Worm (Caenorhabditis elegans) whole organism, L2 larva: ENCODE data around the gene aakg-1.

Source experiments
- C34F6.9 ChIP-seq: fragments of 150-350 bp; optimal IDR thresholded peaks from 2 replicates; lab custom pipeline; 2014; ENCODE audit warnings: missing biosample characterization, missing genetic modification characterization
- F13H6.1 ChIP-seq: sonication (generic microtip); optimal IDR thresholded peaks from 2 replicates; lab custom pipeline; 2016; ENCODE audit warnings: missing genetic modification characterization, missing compliant biosample characterization
- R02D3.7 ChIP-seq: fragments of 150-350 bp; optimal IDR thresholded peaks from 2 replicates; lab custom pipeline; 2014; ENCODE audit warnings: missing biosample characterization, missing genetic modification characterization
- Y55F3AM.14 ChIP-seq: fragments of 200-800 bp; sonication (Bioruptor generic); optimal IDR thresholded peaks from 2 replicates; lab custom pipeline; 2018; ENCODE audit warnings: mild to moderate bottlenecking, missing genetic modification characterization, missing compliant biosample characterization
- ZK546.5 ChIP-seq: sonication (generic microtip); optimal IDR thresholded peaks from 2 replicates; lab custom pipeline; 2017; ENCODE audit warnings: missing biosample characterization, missing genetic modification characterization
- alr-1 ChIP-seq: fragments of 150-350 bp; optimal IDR thresholded peaks from 2 replicates; lab custom pipeline; 2014; ENCODE audit warnings: missing biosample characterization, missing genetic modification characterization
- aly-2 ChIP-seq: fragments of 150-350 bp; optimal IDR thresholded peaks from 2 replicates; lab custom pipeline; 2014; ENCODE audit warnings: missing biosample characterization, missing genetic modification characterization
- blmp-1 ChIP-seq: sonication (generic microtip); optimal IDR thresholded peaks from 2 replicates; lab custom pipeline; 2017; ENCODE audit warnings: missing genetic modification characterization, mild to moderate bottlenecking, missing compliant biosample characterization, antibody characterized with exemption, moderate library complexity; ENCODE audit not compliant: insufficient read depth
- ceh-82 ChIP-seq: fragments of 150-350 bp; optimal IDR thresholded peaks from 2 replicates; lab custom pipeline; 2014; ENCODE audit warnings: missing biosample characterization, missing genetic modification characterization
- crh-2 ChIP-seq: sonication (generic microtip); optimal IDR thresholded peaks from 2 replicates; lab custom pipeline; 2017; ENCODE audit warnings: missing biosample characterization, missing genetic modification characterization
- dmd-4 ChIP-seq: sonication (generic microtip); optimal IDR thresholded peaks from 2 replicates; lab custom pipeline; 2017; ENCODE audit warnings: missing biosample characterization, missing genetic modification characterization
- egl-27 ChIP-seq: sonication (generic microtip); optimal IDR thresholded peaks from 3 replicates; lab custom pipeline; 2017; ENCODE audit warnings: missing biosample characterization, missing genetic modification reagents, missing genetic modification characterization
- elt-1 ChIP-seq: fragments of 150-350 bp; optimal IDR thresholded peaks from 2 replicates; lab custom pipeline; 2014; ENCODE audit warnings: missing biosample characterization, missing genetic modification characterization
- fos-1 ChIP-seq: fragments of 150-350 bp; optimal IDR thresholded peaks from 2 replicates; lab custom pipeline; 2014; ENCODE audit warnings: missing biosample characterization, missing genetic modification characterization
- gmeb-1 ChIP-seq: fragments of 150-350 bp; optimal IDR thresholded peaks from 2 replicates; lab custom pipeline; 2014; ENCODE audit warnings: missing biosample characterization, missing genetic modification characterization
- lin-11 ChIP-seq: fragments of 150-350 bp; sonication (generic microtip); optimal IDR thresholded peaks from 2 replicates; lab custom pipeline; 2014; ENCODE audit warnings: missing biosample characterization, missing genetic modification characterization, inconsistent platforms, mixed read lengths
- lin-13 ChIP-seq: fragments of 150-350 bp; optimal IDR thresholded peaks from 2 replicates; lab custom pipeline; 2014; ENCODE audit warnings: missing biosample characterization, missing genetic modification reagents, missing genetic modification characterization
- lin-39 ChIP-seq: fragments of 150-350 bp; optimal IDR thresholded peaks from 2 replicates; lab custom pipeline; 2014; ENCODE audit warnings: missing biosample characterization, missing genetic modification reagents, missing genetic modification characterization
- lsy-2 ChIP-seq, 2 experiments: fragments of 150-350 bp in 1 of 2; sonication (generic microtip) in 1 of 2; optimal IDR thresholded peaks; 2 replicates each; lab custom pipeline; 2014 to 2017; ENCODE audit warnings: missing biosample characterization in 2 of 2, missing genetic modification characterization in 2 of 2
- mab-5 ChIP-seq: fragments of 150-350 bp; optimal IDR thresholded peaks from 2 replicates; lab custom pipeline; 2014; ENCODE audit warnings: missing biosample characterization, missing genetic modification characterization
- mbf-1 ChIP-seq: sonication (generic microtip); optimal IDR thresholded peaks from 2 replicates; lab custom pipeline; 2017; ENCODE audit warnings: missing biosample characterization, missing genetic modification characterization
- mdl-1 ChIP-seq, 2 experiments: fragments of 150-350 bp in 1 of 2; sonication (generic microtip) in 1 of 2; optimal IDR thresholded peaks; 2 replicates each; lab custom pipeline; 2017; ENCODE audit warnings: missing biosample characterization in 2 of 2, missing genetic modification characterization in 2 of 2
- nhr-11 ChIP-seq: fragments of 150-350 bp; optimal IDR thresholded peaks from 2 replicates; lab custom pipeline; 2014; ENCODE audit warnings: missing biosample characterization, missing genetic modification characterization
- nhr-12 ChIP-seq: fragments of 150-350 bp; optimal IDR thresholded peaks from 2 replicates; lab custom pipeline; 2014; ENCODE audit warnings: missing biosample characterization, missing genetic modification characterization
- nhr-129 ChIP-seq: fragments of 150-350 bp; optimal IDR thresholded peaks from 2 replicates; lab custom pipeline; 2014; ENCODE audit warnings: missing biosample characterization, missing genetic modification characterization
- nhr-21 ChIP-seq: fragments of 150-350 bp; optimal IDR thresholded peaks from 2 replicates; lab custom pipeline; 2014; ENCODE audit warnings: missing biosample characterization, missing genetic modification characterization
- nhr-237 ChIP-seq: fragments of 150-350 bp; optimal IDR thresholded peaks from 2 replicates; lab custom pipeline; 2014; ENCODE audit warnings: missing biosample characterization, missing genetic modification characterization
- nhr-25 ChIP-seq: fragments of 150-350 bp; sonication (generic microtip); optimal IDR thresholded peaks from 3 replicates; lab custom pipeline; 2014; ENCODE audit warnings: missing biosample characterization, missing genetic modification characterization
- nhr-6 ChIP-seq: fragments of 150-350 bp; optimal IDR thresholded peaks from 2 replicates; lab custom pipeline; 2014; ENCODE audit warnings: missing biosample characterization, missing genetic modification characterization
- nhr-77 ChIP-seq: fragments of 150-350 bp; optimal IDR thresholded peaks from 2 replicates; lab custom pipeline; 2014; ENCODE audit warnings: missing biosample characterization, missing genetic modification characterization
- peb-1 ChIP-seq: fragments of 150-350 bp; optimal IDR thresholded peaks from 2 replicates; lab custom pipeline; 2014; ENCODE audit warnings: missing biosample characterization, missing genetic modification characterization
- sem-4 ChIP-seq: fragments of 150-350 bp; optimal IDR thresholded peaks from 2 replicates; lab custom pipeline; 2014; ENCODE audit warnings: missing biosample characterization, missing genetic modification reagents, missing genetic modification characterization
- sma-3 ChIP-seq: sonication (generic microtip); optimal IDR thresholded peaks from 2 replicates; lab custom pipeline; 2016; ENCODE audit warnings: missing genetic modification reagents, missing genetic modification characterization, missing compliant biosample characterization
- sma-9 ChIP-seq, 2 experiments: fragments of 150-350 bp in 1 of 2; sonication (generic microtip) in 1 of 2; optimal IDR thresholded peaks; 2 replicates each; lab custom pipeline; 2014 to 2016; ENCODE audit warnings: missing genetic modification characterization in 2 of 2, mild to moderate bottlenecking in 1 of 2, missing biosample characterization in 1 of 2, missing compliant biosample characterization in 1 of 2, missing genetic modification reagents in 1 of 2, moderate library complexity in 1 of 2
- unc-39 ChIP-seq: fragments of 150-350 bp; optimal IDR thresholded peaks from 2 replicates; lab custom pipeline; 2014; ENCODE audit warnings: missing biosample characterization, missing genetic modification characterization
- unc-55 ChIP-seq: fragments of 150-350 bp; sonication (generic microtip); optimal IDR thresholded peaks from 3 replicates; lab custom pipeline; 2014; ENCODE audit warnings: missing biosample characterization, missing genetic modification reagents, missing genetic modification characterization
- ztf-4 ChIP-seq: fragments of 150-350 bp; optimal IDR thresholded peaks from 2 replicates; lab custom pipeline; 2014; ENCODE audit warnings: missing biosample characterization, missing genetic modification characterization

The aakg-1 gene

DNA sequence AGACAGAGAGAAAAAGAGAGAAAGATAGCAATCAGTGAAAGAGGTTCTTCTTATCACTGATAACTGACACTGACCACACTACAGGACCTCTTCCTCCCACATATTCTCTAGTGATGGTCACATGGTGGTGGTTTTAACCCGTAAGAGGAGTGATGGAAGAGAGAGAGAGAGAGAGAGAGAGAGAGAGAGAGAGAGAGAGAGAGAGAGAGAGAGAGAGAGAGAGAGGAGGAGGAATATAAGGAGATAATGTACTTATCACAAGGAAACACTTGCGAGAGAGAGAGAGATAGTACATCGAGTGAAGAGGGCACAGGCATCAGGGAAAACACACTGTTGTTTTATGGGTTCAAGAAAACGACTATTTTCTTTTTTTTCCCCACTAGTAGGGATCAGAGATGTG, 25.5 kb downstream of the aakg-1 start:
- TF ChIP-seq nhr-12 (tag; lab: Kevin White, UChicago) (no peak), ztf-4 (tag; lab: Kevin White, UChicago) (peak; percentile 74), fos-1 (tag; lab: Kevin White, UChicago) (peak; percentile 81), egl-27 (peak; percentile 33), lsy-2 (tag; optimal IDR thresholded peaks at IDR 0.05; lab: Kevin White, UChicago) (peak in 1 of 2 experiments; percentile 69), dmd-4 (tag; lab: Kevin White, UChicago) (no peak), lin-13 (GFP tag; lab: Kevin White, UChicago) (peak; percentile 22), ZK546.5 (tag; lab: Kevin White, UChicago) (no peak), C34F6.9 (tag; lab: Kevin White, UChicago) (peak; percentile 23), nhr-25 (tag; lab: Kevin White, UChicago) (peak; percentile 82), blmp-1 (tag; lab: Kevin White, UChicago) (peak; percentile 85), unc-55 (GFP tag; lab: Kevin White, UChicago) (no peak), sma-9 (GFP tag; optimal IDR thresholded peaks at IDR 0.05; lab: Kevin White, UChicago) (peak; percentile 86), sma-9 (tag; optimal IDR thresholded peaks at IDR 0.05; lab: Kevin White, UChicago) (no peak), sma-3 (GFP tag; lab: Kevin White, UChicago) (peak; percentile 76), Y55F3AM.14 (GFP tag; lab: Kevin White, UChicago) (peak; percentile 82), nhr-129 (tag; lab: Kevin White, UChicago) (peak; percentile 64), unc-39 (tag; lab: Kevin White, UChicago) (no peak), nhr-21 (tag; lab: Kevin White, UChicago) (peak; percentile 95), mdl-1 (tag; optimal IDR thresholded peaks at IDR 0.05; lab: Kevin White, UChicago) (peak in 1 of 2 experiments; percentile 63), F13H6.1 (tag; lab: Kevin White, UChicago) (peak; percentile 62), sem-4 (tag; lab: Kevin White, UChicago) (peak; percentile 70), crh-2 (tag; lab: Kevin White, UChicago) (peak; percentile 82), ceh-82 (tag; lab: Kevin White, UChicago) (no peak), mab-5 (tag; lab: Kevin White, UChicago) (no peak), nhr-6 (tag; lab: Kevin White, UChicago) (peak; percentile 67), gmeb-1 (peak; percentile 84), aly-2 (tag; lab: Kevin White, UChicago) (no peak)

DNA sequence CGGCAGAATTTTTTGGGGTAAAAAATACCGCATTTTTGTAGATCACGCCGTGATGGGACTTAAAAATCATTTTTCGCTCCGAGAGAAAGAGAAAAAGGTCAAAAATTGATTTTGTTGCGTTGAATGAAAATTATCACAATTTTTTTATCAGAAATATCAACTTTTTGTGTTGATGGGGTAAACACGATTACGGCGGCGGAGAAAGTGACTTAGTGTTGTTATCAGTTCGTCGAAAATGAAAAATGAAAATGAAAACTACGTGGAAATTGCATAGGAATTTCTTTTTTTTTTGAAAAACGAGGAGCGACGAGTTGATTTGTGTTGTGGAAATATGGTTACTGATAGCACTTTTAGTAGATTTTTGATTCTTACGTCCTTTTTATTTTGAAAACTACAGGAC, 26.8 kb downstream of the aakg-1 start:
- peak; percentile 31 for TF ChIP-seq sma-3 (GFP tag; lab: Kevin White, UChicago)
- no peak for TF ChIP-seq C34F6.9 (tag; lab: Kevin White, UChicago)
- no peak for TF ChIP-seq Y55F3AM.14 (GFP tag; lab: Kevin White, UChicago)
- no peak for TF ChIP-seq dmd-4 (tag; lab: Kevin White, UChicago)
- TF ChIP-seq nhr-77 (tag; lab: Kevin White, UChicago), result no peak
- TF ChIP-seq fos-1 (tag; lab: Kevin White, UChicago), result peak; percentile 86
- no peak for TF ChIP-seq gmeb-1
- peak; percentile 35 for TF ChIP-seq blmp-1 (tag; lab: Kevin White, UChicago)
- TF ChIP-seq R02D3.7, result no peak
- TF ChIP-seq crh-2 (tag; lab: Kevin White, UChicago), result peak; percentile 57
- TF ChIP-seq egl-27, result no peak
- TF ChIP-seq sma-9 (GFP tag; optimal IDR thresholded peaks at IDR 0.05; lab: Kevin White, UChicago), result peak; percentile 5
- no peak for TF ChIP-seq sma-9 (tag; optimal IDR thresholded peaks at IDR 0.05; lab: Kevin White, UChicago)

DNA sequence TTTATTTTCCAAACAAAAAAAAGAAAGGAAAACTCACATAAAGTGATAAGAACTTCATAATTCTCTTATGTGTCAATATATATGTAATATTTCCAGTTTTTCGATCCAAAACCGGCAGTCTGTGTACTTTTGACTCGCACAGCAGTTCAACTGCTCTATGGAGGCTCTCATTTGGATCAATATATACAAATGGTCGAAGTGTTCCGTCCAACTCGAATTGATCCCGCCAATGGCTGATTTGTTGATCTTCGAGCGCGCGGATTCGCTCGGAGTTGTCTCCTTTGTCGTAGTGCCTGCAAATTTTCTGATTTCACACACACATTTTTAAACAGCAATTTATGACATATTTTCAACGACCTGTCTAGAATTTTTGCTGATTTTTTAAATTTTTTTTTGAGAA, 32.5 kb downstream of the aakg-1 start:
- TF ChIP-seq nhr-129 (tag; lab: Kevin White, UChicago), result no peak
- TF ChIP-seq nhr-237, result no peak
- no peak for TF ChIP-seq elt-1 (tag; lab: Kevin White, UChicago)
- TF ChIP-seq lin-11 (tag; lab: Kevin White, UChicago), result no peak
- no peak for TF ChIP-seq alr-1 (tag; lab: Kevin White, UChicago)
- TF ChIP-seq nhr-11, result no peak
- no peak for TF ChIP-seq aly-2 (tag; lab: Kevin White, UChicago)
- TF ChIP-seq lin-39, result no peak
- no peak for TF ChIP-seq sem-4 (tag; lab: Kevin White, UChicago)
- no peak for TF ChIP-seq ZK546.5 (tag; lab: Kevin White, UChicago)
- TF ChIP-seq egl-27, result no peak
- TF ChIP-seq fos-1 (tag; lab: Kevin White, UChicago), result no peak
- no peak for TF ChIP-seq ceh-82 (tag; lab: Kevin White, UChicago)
- TF ChIP-seq sma-9 (GFP tag; optimal IDR thresholded peaks at IDR 0.05; lab: Kevin White, UChicago), result no peak
- no peak for TF ChIP-seq sma-9 (tag; optimal IDR thresholded peaks at IDR 0.05; lab: Kevin White, UChicago)
- no peak for TF ChIP-seq nhr-77 (tag; lab: Kevin White, UChicago)
- no peak for TF ChIP-seq mab-5 (tag; lab: Kevin White, UChicago)
- TF ChIP-seq nhr-21 (tag; lab: Kevin White, UChicago), result no peak
- no peak for TF ChIP-seq Y55F3AM.14 (GFP tag; lab: Kevin White, UChicago)
- no peak for TF ChIP-seq mbf-1 (tag; lab: Kevin White, UChicago)
- no peak for TF ChIP-seq peb-1 (tag; lab: Kevin White, UChicago)
